Fruit fly (Drosophila melanogaster): ENCODE data around the gene CG7120.

DNA sequence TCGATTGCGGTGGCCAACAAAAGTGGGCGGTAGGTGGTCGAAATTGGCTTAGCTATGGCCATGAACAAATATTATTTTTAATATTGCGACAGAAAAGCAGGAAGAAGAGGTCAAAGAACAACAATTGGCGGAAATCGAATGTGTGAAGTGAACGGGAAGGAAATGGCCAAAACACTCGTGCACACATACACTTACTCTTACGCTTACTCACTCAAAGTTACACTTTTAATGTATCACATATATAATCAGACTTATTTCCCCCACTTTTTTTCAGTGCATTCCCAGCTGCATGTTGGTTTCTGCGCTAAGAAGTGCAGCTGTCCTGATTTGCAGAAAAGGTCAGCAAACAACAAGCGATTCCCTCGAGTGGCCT lies 52.7 kb downstream of the CG7120 start:
- TF ChIP-seq usp (GFP tag; optimal IDR thresholded peaks at IDR 0.05) (no peak), EcR (GFP tag; optimal IDR thresholded peaks at IDR 0.05) (no peak), CG8478 (optimal IDR thresholded peaks at IDR 0.05) (no peak), pan (optimal IDR thresholded peaks at IDR 0.05) (no peak), Dll (optimal IDR thresholded peaks at IDR 0.05) (no peak)
